Fruit fly (Drosophila melanogaster): ENCODE data around the gene CG10663.

dm6 chr3L:12447501-12447900 lies 37.3 kb downstream of the CG10663 start:
- no peak for TF ChIP-seq Blimp-1 (GFP tag; optimal IDR thresholded peaks at IDR 0.05)
- TF ChIP-seq ss (GFP tag; optimal IDR thresholded peaks at IDR 0.05): no peak
- no peak for TF ChIP-seq net (GFP tag; optimal IDR thresholded peaks at IDR 0.05)
- no peak for TF ChIP-seq Lpt (GFP tag; optimal IDR thresholded peaks at IDR 0.05)
- no peak for TF ChIP-seq fd59A (GFP tag; optimal IDR thresholded peaks at IDR 0.05)
- TF ChIP-seq Eip75B (GFP tag; optimal IDR thresholded peaks at IDR 0.05): no peak
- TF ChIP-seq CG8632 (GFP tag; optimal IDR thresholded peaks at IDR 0.05): no peak
- TF ChIP-seq pdm3 (GFP tag; optimal IDR thresholded peaks at IDR 0.05): no peak
